Fruit fly (Drosophila melanogaster) Kc167 (cell line): ENCODE measurements around the gene CG42266.

Experiments
- Myc ChIP-seq: fragments of >200 bp; optimal IDR thresholded peaks from 2 replicates; lab custom pipeline; 2017; ENCODE audit warnings: missing external identifiers
- Sin3A ChIP-seq: fragments of >200 bp; optimal IDR thresholded peaks from 2 replicates; lab custom pipeline; 2018; ENCODE audit warnings: missing external identifiers
- h ChIP-seq: fragments of >200 bp; optimal IDR thresholded peaks from 3 replicates; lab custom pipeline; 2018; ENCODE audit warnings: missing external identifiers
- insv ChIP-seq: fragments of >200 bp; optimal IDR thresholded peaks from 3 replicates; lab custom pipeline; 2018; ENCODE audit warnings: missing external identifiers
- psq ChIP-seq: fragments of >200 bp; optimal IDR thresholded peaks from 2 replicates; lab custom pipeline; 2017; ENCODE audit warnings: missing external identifiers
- ttk ChIP-seq: sonication (Bioruptor generic); optimal IDR thresholded peaks from 2 replicates; lab custom pipeline; 2017; ENCODE audit warnings: missing external identifiers

DNA sequence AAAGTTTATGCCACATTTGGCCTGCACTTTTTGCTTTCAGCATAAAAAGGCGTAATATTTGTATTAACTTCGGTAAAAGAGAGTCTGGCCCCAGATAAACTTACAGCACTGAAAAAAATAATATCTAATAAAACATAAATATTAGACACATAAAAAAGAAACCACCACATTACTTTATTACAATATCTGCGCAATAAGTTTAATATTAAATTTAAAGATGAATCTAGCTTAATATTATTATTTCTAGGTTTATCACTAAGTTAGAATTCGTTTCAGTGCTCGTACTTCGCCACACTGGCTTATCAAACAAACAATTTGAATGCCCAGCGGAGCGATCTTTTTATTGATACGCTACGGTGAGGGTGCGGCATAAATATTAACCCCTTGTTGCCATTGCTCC is 17.7 kb upstream of the CG42266 start:
- no peak for TF ChIP-seq h
- no peak for TF ChIP-seq psq (lab: Kevin White, UChicago)
- TF ChIP-seq insv (lab: Kevin White, UChicago): no peak
- no peak for TF ChIP-seq Sin3A (lab: Kevin White, UChicago)
- TF ChIP-seq Myc (lab: Kevin White, UChicago): no peak
- TF ChIP-seq ttk (lab: Kevin White, UChicago): no peak
